Worm (Caenorhabditis elegans) whole organism, L3 larva: Measurements from ENCODE around the gene M03E7.2.

ENCODE experiments used
- elt-3 ChIP-seq, 3 experiments: fragments of 150-350 bp in 1 of 3; sonication (generic microtip) in 2 of 3; optimal IDR thresholded peaks; 2 replicates in 2 of 3; 4 replicates in 1 of 3; lab custom pipeline; 2014 to 2017; ENCODE audit warnings: missing biosample characterization in 3 of 3, missing genetic modification characterization in 3 of 3
- jun-1 ChIP-seq: fragments of 150-350 bp; optimal IDR thresholded peaks from 2 replicates; lab custom pipeline; 2014; ENCODE audit warnings: missing biosample characterization, missing genetic modification reagents, missing genetic modification characterization
- nfya-1 ChIP-seq: sonication (generic microtip); optimal IDR thresholded peaks from 2 replicates; lab custom pipeline; 2017; ENCODE audit warnings: missing genetic modification characterization, mild to moderate bottlenecking, missing compliant biosample characterization, antibody characterized with exemption, moderate library complexity; ENCODE audit not compliant: insufficient read depth
- nhr-76 ChIP-seq: fragments of 150-350 bp; sonication (generic microtip); optimal IDR thresholded peaks from 5 replicates; lab custom pipeline; 2014; ENCODE audit warnings: missing biosample characterization, missing genetic modification characterization
- pha-4 ChIP-seq: fragments of 150-350 bp; optimal IDR thresholded peaks from 2 replicates; lab custom pipeline; 2014; ENCODE audit warnings: missing biosample characterization, missing genetic modification reagents, missing genetic modification characterization
- sea-2 ChIP-seq: fragments of 150-350 bp; sonication (generic microtip); optimal IDR thresholded peaks from 4 replicates; lab custom pipeline; 2014; ENCODE audit warnings: missing biosample characterization, missing genetic modification reagents, missing genetic modification characterization
- unc-62 ChIP-seq: fragments of 150-350 bp; sonication (generic microtip); optimal IDR thresholded peaks from 4 replicates; lab custom pipeline; 2014; ENCODE audit warnings: missing biosample characterization, missing genetic modification reagents, missing genetic modification characterization

DNA sequence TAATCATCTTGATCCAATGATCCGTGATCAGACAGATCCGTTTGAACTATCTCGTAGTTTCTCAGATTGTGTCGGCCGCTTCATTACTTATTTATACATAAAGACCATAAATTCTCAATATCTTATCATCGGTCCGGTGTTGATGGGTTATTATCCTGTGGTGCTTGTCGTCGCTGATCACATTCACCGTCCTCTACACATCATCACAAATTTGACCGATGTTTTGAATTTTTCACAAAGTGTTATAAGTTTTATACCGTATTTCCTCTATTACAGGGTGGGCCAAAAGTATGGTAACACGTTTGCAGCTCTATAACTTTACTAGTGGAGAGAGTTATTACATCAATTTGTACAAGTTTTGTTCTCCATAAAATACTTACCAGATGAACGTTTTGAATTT lies 29.4 kb upstream of the M03E7.2 start:
- TF ChIP-seq nhr-76 = no peak
- TF ChIP-seq pha-4 = no peak
- TF ChIP-seq jun-1 = no peak
- TF ChIP-seq nfya-1 (tag; lab: Kevin White, UChicago) = no peak
- TF ChIP-seq elt-3 (tag; optimal IDR thresholded peaks at IDR 0.05; lab: Kevin White, UChicago) = no peak
- no peak for TF ChIP-seq unc-62 (GFP tag; lab: Kevin White, UChicago)
- no peak for TF ChIP-seq sea-2 (GFP tag; lab: Kevin White, UChicago)
